Worm (Caenorhabditis elegans) whole organism, young adult: ENCODE data around the gene msp-51.

Experiments
- lsy-27 ChIP-seq: sonication (generic microtip); optimal IDR thresholded peaks from 2 replicates; lab custom pipeline; 2017; ENCODE audit warnings: missing genetic modification characterization, mild to moderate bottlenecking, missing compliant biosample characterization, antibody characterized with exemption, missing genotype, borderline replicate concordance; ENCODE audit not compliant: insufficient read depth
- mel-28 ChIP-seq: sonication (generic microtip); optimal IDR thresholded peaks from 2 replicates; lab custom pipeline; 2016; ENCODE audit warnings: borderline replicate concordance, mild to moderate bottlenecking, missing genetic modification characterization, missing compliant biosample characterization

DNA sequence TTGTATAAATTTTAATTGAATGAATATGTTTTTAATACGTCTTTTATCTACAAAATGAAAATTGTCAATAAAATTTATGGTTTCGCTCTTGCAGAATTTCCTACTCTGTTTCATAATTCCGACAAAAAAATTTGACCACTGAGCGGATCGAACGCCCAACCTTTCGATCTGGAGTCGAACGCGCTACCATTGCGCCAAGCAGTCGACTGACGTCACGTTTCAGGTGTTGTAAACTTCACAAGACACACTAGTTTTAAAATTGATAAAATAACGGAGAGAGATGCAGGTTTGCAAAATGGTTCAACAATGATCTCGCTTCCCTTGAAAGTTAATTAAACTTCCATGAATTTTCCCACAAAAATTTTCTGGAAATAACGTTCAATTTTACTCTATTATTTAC, 49.0 kb upstream of the msp-51 start:
- no peak for TF ChIP-seq lsy-27 (tag; lab: Kevin White, UChicago)
- TF ChIP-seq mel-28, result no peak
